Worm (Caenorhabditis elegans) whole organism, mixed stage, embryonic: ENCODE data around the gene C52A11.3.
A peak's percentile ranks its signal among the peaks of the same experiment; 100 is the strongest.

Experiments
- blmp-1 ChIP-seq: fragments of 150-350 bp; optimal IDR thresholded peaks from 2 replicates; lab custom pipeline; 2014; ENCODE audit warnings: missing biosample characterization, missing genetic modification characterization
- ceh-39 ChIP-seq: fragments of 150-350 bp; optimal IDR thresholded peaks from 2 replicates; lab custom pipeline; 2014; ENCODE audit warnings: missing biosample characterization, missing genetic modification characterization
- ceh-43 ChIP-seq: fragments of 200-800 bp; sonication (Bioruptor generic); optimal IDR thresholded peaks from 2 replicates; lab custom pipeline; 2018; ENCODE audit warnings: mild to moderate bottlenecking, missing genetic modification characterization, moderate library complexity, missing compliant biosample characterization
- ceh-83 ChIP-seq: fragments of 200-800 bp; sonication (Bioruptor generic); optimal IDR thresholded peaks from 2 replicates; lab custom pipeline; 2018; ENCODE audit warnings: mild to moderate bottlenecking, missing genetic modification characterization, missing compliant biosample characterization
- ces-1 ChIP-seq: fragments of 150-350 bp; optimal IDR thresholded peaks from 2 replicates; lab custom pipeline; 2014; ENCODE audit warnings: missing biosample characterization, missing genetic modification reagents, missing genetic modification characterization
- cnd-1 ChIP-seq: fragments of 200-800 bp; sonication (Bioruptor generic); optimal IDR thresholded peaks from 2 replicates; lab custom pipeline; 2018; ENCODE audit warnings: mild to moderate bottlenecking, missing genetic modification characterization, missing compliant biosample characterization
- drap-1 ChIP-seq: fragments of 200-800 bp; sonication (Bioruptor generic); optimal IDR thresholded peaks from 3 replicates; lab custom pipeline; 2018; ENCODE audit warnings: mild to moderate bottlenecking, missing genetic modification characterization, missing compliant biosample characterization
- elt-3 ChIP-seq: fragments of 150-350 bp; optimal IDR thresholded peaks from 2 replicates; lab custom pipeline; 2014; ENCODE audit warnings: missing biosample characterization, missing genetic modification characterization
- ham-2 ChIP-seq: fragments of 200-800 bp; sonication (Bioruptor generic); optimal IDR thresholded peaks from 2 replicates; lab custom pipeline; 2018; ENCODE audit warnings: mild to moderate bottlenecking, missing genetic modification characterization, missing compliant biosample characterization
- lin-13 ChIP-seq: fragments of 150-350 bp; optimal IDR thresholded peaks from 2 replicates; lab custom pipeline; 2014; ENCODE audit warnings: missing biosample characterization, missing genetic modification characterization
- lin-32 ChIP-seq: fragments of 200-800 bp; sonication (Bioruptor generic); optimal IDR thresholded peaks from 2 replicates; lab custom pipeline; 2018; ENCODE audit warnings: mild to moderate bottlenecking, missing genetic modification characterization, missing compliant biosample characterization
- lsy-2 ChIP-seq: fragments of 150-350 bp; optimal IDR thresholded peaks from 2 replicates; lab custom pipeline; 2014; ENCODE audit warnings: missing biosample characterization, missing genetic modification characterization
- mep-1 ChIP-seq: fragments of 150-350 bp; optimal IDR thresholded peaks from 2 replicates; lab custom pipeline; 2017; ENCODE audit warnings: missing biosample characterization, missing genetic modification reagents, missing genetic modification characterization, inconsistent platforms
- mls-2 ChIP-seq: sonication (generic microtip); optimal IDR thresholded peaks from 2 replicates; lab custom pipeline; 2016; ENCODE audit warnings: mild to moderate bottlenecking, missing genetic modification characterization, moderate library complexity, missing compliant biosample characterization
- nhr-12 ChIP-seq: fragments of 150-350 bp; optimal IDR thresholded peaks from 2 replicates; lab custom pipeline; 2014; ENCODE audit warnings: missing biosample characterization, missing genetic modification characterization
- nhr-2 ChIP-seq: fragments of 150-350 bp; optimal IDR thresholded peaks from 2 replicates; lab custom pipeline; 2014; ENCODE audit warnings: missing biosample characterization, missing genetic modification characterization
- nhr-237 ChIP-seq: fragments of 150-350 bp; optimal IDR thresholded peaks from 2 replicates; lab custom pipeline; 2014; ENCODE audit warnings: missing biosample characterization, missing genetic modification characterization
- nhr-28 ChIP-seq: fragments of 150-350 bp; optimal IDR thresholded peaks from 2 replicates; lab custom pipeline; 2014; ENCODE audit warnings: missing biosample characterization, missing genetic modification characterization
- nhr-76 ChIP-seq: sonication (generic microtip); optimal IDR thresholded peaks from 2 replicates; lab custom pipeline; 2017; ENCODE audit warnings: missing biosample characterization, missing genetic modification characterization
- pha-4 ChIP-seq: fragments of 150-350 bp; optimal IDR thresholded peaks from 2 replicates; lab custom pipeline; 2018; ENCODE audit warnings: missing biosample characterization, missing genetic modification reagents, missing genetic modification characterization
- sem-2 ChIP-seq: fragments of 200-800 bp; sonication (Bioruptor generic); optimal IDR thresholded peaks from 2 replicates; lab custom pipeline; 2018; ENCODE audit warnings: mild to moderate bottlenecking, missing genetic modification characterization, missing compliant biosample characterization
- snpc-4 ChIP-seq: fragments of 150-350 bp; optimal IDR thresholded peaks from 2 replicates; lab custom pipeline; 2014; ENCODE audit warnings: missing biosample characterization, missing genetic modification characterization
- sptf-1 ChIP-seq: sonication (generic microtip); optimal IDR thresholded peaks from 2 replicates; lab custom pipeline; 2017; ENCODE audit warnings: mild to moderate bottlenecking, missing genetic modification characterization, moderate library complexity, missing compliant biosample characterization
- unc-39 ChIP-seq: fragments of 150-350 bp; optimal IDR thresholded peaks from 2 replicates; lab custom pipeline; 2014; ENCODE audit warnings: missing biosample characterization, missing genetic modification characterization
- unc-62 ChIP-seq: fragments of 150-350 bp; optimal IDR thresholded peaks from 2 replicates; lab custom pipeline; 2014; ENCODE audit warnings: missing biosample characterization, missing genetic modification reagents, missing genetic modification characterization
- ztf-11 ChIP-seq: fragments of 150-350 bp; optimal IDR thresholded peaks from 2 replicates; lab custom pipeline; 2014; ENCODE audit warnings: missing biosample characterization, missing genetic modification characterization

The C52A11.3 gene

DNA sequence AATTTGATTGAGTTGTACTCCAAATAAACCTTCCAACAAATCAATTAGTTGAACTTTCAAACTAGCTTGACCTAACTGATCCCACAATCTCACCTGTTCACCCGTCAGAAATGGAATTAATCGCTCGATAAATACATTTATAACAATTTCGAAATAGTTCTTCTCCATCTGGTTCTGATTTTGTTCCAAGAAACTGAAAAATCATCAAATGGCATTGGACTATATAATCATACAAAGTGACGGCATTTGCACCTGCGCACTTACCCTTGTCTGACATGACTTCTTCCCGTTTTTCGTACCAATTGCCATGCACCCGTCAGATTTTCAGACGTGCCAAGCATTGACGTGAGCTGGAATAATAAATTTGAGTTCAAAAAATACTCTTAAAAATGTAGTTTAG is 6.5 kb upstream of the C52A11.3 start:
- TF ChIP-seq elt-3 (tag; lab: Kevin White, UChicago): no peak
- no peak for TF ChIP-seq pha-4 (tag; lab: Kevin White, UChicago)
- no peak for TF ChIP-seq nhr-28 (tag; lab: Kevin White, UChicago)
- TF ChIP-seq ham-2 (GFP tag; lab: Kevin White, UChicago): no peak
- TF ChIP-seq lsy-2 (tag; lab: Kevin White, UChicago): no peak
- TF ChIP-seq ceh-83 (GFP tag; lab: Kevin White, UChicago): no peak

DNA sequence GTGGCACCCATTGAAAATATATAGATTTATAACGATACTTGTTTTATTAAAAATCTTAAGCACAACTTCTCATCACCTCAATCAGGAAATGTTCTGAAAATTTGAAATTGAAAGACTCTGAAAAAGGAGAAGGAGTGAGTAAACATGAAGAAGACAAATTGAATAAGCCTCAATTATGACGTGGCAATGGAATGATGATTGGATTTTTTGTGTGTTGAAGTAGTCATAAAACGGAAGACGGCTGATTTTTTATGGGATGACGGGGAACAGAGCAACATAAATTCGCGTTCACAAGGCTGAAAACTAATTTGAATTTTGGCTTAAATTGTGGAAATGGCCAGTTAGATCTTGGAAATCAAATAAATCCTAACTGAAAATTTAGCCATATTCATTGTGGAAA is 5.6 kb upstream of the C52A11.3 start, which contains the start of gene glb-12:
glb-12 (minus strand) TSS at position 101 of the 400 bp plus-strand sequence.
- no peak for TF ChIP-seq ceh-39 (tag; lab: Kevin White, UChicago)
- TF ChIP-seq blmp-1: no peak
- TF ChIP-seq lin-32 (GFP tag; lab: Kevin White, UChicago): no peak
- no peak for TF ChIP-seq nhr-76 (tag; lab: Kevin White, UChicago)
- no peak for TF ChIP-seq nhr-237 (tag; lab: Kevin White, UChicago)
- TF ChIP-seq ces-1 (GFP tag; lab: Kevin White, UChicago): no peak
- no peak for TF ChIP-seq mep-1 (tag; lab: Kevin White, UChicago)
- no peak for TF ChIP-seq unc-39 (tag; lab: Kevin White, UChicago)
- TF ChIP-seq sptf-1: no peak
- TF ChIP-seq sem-2 (GFP tag; lab: Kevin White, UChicago): no peak
- no peak for TF ChIP-seq ztf-11 (tag; lab: Kevin White, UChicago)
- no peak for TF ChIP-seq nhr-2
- no peak for TF ChIP-seq lin-13 (tag; lab: Kevin White, UChicago)
- no peak for TF ChIP-seq unc-62 (GFP tag; lab: Kevin White, UChicago)
- TF ChIP-seq ceh-43 (GFP tag; lab: Kevin White, UChicago): no peak
- no peak for TF ChIP-seq mls-2
- TF ChIP-seq snpc-4 (tag; lab: Kevin White, UChicago): no peak

DNA sequence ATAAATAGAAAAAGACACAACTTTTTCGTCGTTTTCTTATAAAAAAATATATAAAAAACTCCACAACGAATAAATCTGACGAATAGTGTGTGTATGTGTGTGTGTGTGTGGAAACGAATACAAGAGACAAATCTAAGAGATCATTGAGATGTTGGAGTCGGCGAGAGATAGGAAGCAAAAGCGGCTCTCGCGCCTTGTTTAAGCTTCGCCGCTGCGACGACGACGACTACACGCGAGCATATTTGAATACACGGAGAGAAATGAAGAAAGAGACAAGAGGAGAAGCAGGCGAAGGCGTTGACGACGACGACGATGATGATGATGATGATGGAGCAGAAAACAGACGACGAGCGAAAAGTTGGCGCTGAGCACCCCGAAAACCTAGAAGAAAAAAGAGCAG is 7.6 kb downstream of the C52A11.3 start:
- TF ChIP-seq sptf-1: no peak
- no peak for TF ChIP-seq ceh-39 (tag; lab: Kevin White, UChicago)
- peak; percentile 31 for TF ChIP-seq ces-1 (GFP tag; lab: Kevin White, UChicago)

DNA sequence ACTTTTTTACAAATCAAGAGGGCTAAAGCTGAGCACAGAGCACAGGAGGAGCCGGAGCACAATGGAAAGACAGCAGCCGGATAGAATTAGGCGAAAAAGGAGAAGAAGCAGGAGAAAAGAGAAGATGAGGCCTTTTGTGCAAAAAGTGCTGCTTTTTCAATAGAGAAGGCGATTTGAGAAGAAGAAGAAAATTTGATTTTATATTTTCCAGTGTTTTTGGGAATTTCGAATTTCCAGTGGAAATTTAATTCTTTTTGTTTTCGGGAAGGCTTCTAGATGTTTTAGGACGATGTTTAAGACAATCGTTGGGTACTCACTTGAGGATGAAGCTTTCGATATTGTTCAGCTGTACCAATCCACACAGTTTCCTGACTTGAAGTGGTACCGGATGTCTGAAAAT is 16.5 kb downstream of the C52A11.3 start:
- TF ChIP-seq ces-1 (GFP tag; lab: Kevin White, UChicago): peak; percentile 71
- TF ChIP-seq nhr-12 (tag; lab: Kevin White, UChicago): no peak

DNA sequence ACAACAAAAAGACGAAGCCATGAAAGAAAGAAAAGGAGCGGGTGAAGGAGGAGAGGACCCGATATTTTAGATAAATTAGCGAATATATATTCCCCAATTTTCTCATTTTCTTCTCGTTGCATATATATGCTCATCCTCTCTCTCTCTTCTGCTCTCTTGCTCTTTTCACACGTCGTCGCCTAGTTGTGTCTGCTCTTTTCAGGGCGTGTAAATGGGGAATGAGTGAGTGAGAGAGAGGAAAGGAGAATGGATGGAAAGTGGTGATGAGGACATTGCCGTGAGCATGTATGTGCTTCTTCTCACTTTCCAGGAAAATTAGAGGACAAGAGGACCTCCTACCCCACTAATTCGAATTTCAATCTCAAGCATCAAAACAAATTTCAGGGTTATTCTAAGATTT is 18.3 kb downstream of the C52A11.3 start:
- TF ChIP-seq cnd-1 (no peak), blmp-1 (no peak), nhr-2 (no peak), ces-1 (GFP tag; lab: Kevin White, UChicago) (peak; percentile 61), mls-2 (peak; percentile 43)

DNA sequence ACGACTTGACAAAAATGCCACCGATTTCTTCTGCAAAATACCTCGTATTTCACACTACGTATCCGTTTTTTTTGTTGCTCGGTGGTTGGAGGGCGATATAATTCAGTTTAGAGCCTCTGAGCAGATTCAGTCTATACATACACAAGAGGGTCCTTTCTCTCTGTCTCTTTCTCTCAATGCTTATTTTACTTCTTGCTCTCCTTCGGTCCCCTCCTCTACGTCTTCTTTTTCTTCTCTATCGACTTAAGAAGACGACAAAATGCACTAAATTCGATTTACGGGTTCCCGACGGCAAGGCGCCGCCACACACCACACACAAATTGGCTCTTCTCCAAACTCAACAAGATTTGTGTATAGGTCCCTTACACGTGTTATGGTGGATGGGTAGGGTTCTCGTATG is 21.8 kb downstream of the C52A11.3 start:
- TF ChIP-seq nhr-28 (tag; lab: Kevin White, UChicago) (no peak), drap-1 (no peak), ces-1 (GFP tag; lab: Kevin White, UChicago) (peak; percentile 97)

DNA sequence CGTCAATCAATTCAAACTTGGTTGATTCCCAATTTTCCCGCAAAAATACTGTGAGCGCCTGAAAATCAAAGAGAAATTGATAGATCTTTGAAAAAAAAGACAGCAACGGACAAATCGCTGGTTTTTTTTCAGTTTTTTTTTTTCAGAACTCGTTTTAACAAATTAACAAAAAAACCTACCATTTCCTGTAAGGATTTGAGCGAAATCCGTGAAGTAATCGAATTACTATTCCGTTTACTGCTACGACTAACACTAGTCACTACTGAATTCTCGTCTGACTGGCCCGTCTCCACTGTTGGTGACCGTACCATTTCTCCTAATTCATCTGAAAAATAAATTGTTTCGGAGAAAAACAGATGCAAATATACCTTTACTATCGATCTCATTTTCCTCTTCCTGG is 22.3 kb downstream of the C52A11.3 start:
- TF ChIP-seq nhr-2: no peak

DNA sequence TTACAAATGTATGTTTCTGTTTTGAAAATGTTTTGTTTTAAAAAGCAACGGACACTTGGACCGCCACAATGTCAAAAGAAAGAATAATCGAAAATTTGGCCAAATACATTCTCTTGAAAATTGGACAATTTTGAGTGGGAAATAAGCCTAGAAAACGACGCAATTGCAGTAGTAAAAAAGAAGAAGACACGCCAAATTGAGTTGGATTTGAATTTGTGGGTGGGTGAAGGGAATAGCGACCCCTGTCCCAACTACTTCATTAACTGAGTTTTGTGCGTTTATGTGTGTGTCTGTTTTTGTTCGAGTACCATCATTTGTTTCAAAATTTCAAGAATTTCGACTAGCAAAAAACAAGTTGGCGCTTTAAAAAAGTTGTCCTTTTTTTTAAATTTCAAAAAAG is 23.6 kb downstream of the C52A11.3 start:
- TF ChIP-seq ces-1 (GFP tag; lab: Kevin White, UChicago): peak; percentile 73
- TF ChIP-seq nhr-237 (tag; lab: Kevin White, UChicago): no peak
- TF ChIP-seq elt-3 (tag; lab: Kevin White, UChicago): no peak
- TF ChIP-seq unc-39 (tag; lab: Kevin White, UChicago): no peak
